Worm (Caenorhabditis elegans) whole organism, L4 larva: ENCODE data around the gene nspg-5.

Source experiments
- D1046.2 ChIP-seq: fragments of 200-800 bp; sonication (Bioruptor generic); IDR thresholded peaks from 2 replicates; pipeline ENCODE4 v1.3.6; 2022; ENCODE audit warnings: missing genetic modification characterization, missing compliant biosample characterization
- F26F4.8 ChIP-seq: fragments of 200-800 bp; sonication (Bioruptor generic); conservative IDR thresholded peaks from 2 replicates; pipeline ENCODE4 v1.3.6; 2022; ENCODE audit warnings: missing genetic modification characterization, missing compliant biosample characterization
- F44E2.7 ChIP-seq: fragments of 200-800 bp; sonication (Bioruptor generic); IDR thresholded peaks from 2 replicates; pipeline ENCODE4 v2.1.2; 2022; ENCODE audit warnings: missing genetic modification characterization, missing compliant biosample characterization
- R02D3.7 ChIP-seq: fragments of 150-350 bp; sonication (generic microtip); optimal IDR thresholded peaks from 3 replicates; lab custom pipeline; 2014; ENCODE audit warnings: missing biosample characterization, missing genetic modification characterization
- T20F7.1 ChIP-seq: fragments of 200-800 bp; sonication (Bioruptor generic); optimal IDR thresholded peaks from 2 replicates; lab custom pipeline; 2018; ENCODE audit warnings: mild to moderate bottlenecking, missing genetic modification characterization, missing compliant biosample characterization
- Y5F2A.4 ChIP-seq: fragments of 200-800 bp; sonication (Bioruptor generic); optimal IDR thresholded peaks from 2 replicates; lab custom pipeline; 2018; ENCODE audit warnings: mild to moderate bottlenecking, missing genetic modification characterization, missing compliant biosample characterization
- Y75B8A.6 ChIP-seq: fragments of 200-800 bp; sonication (Bioruptor generic); IDR thresholded peaks from 2 replicates; pipeline ENCODE4 v1.3.6; 2022; ENCODE audit warnings: missing genetic modification reagents, missing genetic modification characterization, missing compliant biosample characterization
- aha-1 ChIP-seq: fragments of 150-350 bp; peaks from one replicate; lab custom pipeline; 2014; ENCODE audit warnings: missing biosample characterization, missing genetic modification characterization
- ceh-20 ChIP-seq: fragments of 200-800 bp; sonication (Bioruptor generic); IDR thresholded peaks from 2 replicates; pipeline ENCODE4 v1.3.6; 2022; ENCODE audit warnings: missing genetic modification reagents, missing genetic modification characterization, missing compliant biosample characterization
- ceh-28 ChIP-seq: fragments of 150-350 bp; optimal IDR thresholded peaks from 2 replicates; lab custom pipeline; 2014; ENCODE audit warnings: missing biosample characterization, missing genetic modification reagents, missing genetic modification characterization
- ceh-44 ChIP-seq: fragments of 200-800 bp; sonication (Bioruptor generic); IDR thresholded peaks from 2 replicates; pipeline ENCODE4 v1.3.6; 2022; ENCODE audit warnings: missing genetic modification reagents, missing genetic modification characterization, missing compliant biosample characterization
- ceh-62 ChIP-seq: sonication (generic microtip); optimal IDR thresholded peaks from 2 replicates; lab custom pipeline; 2017; ENCODE audit warnings: missing biosample characterization, missing genetic modification characterization
- ctbp-1 ChIP-seq: fragments of 200-800 bp; sonication (Bioruptor generic); IDR thresholded peaks from 2 replicates; pipeline ENCODE4 v1.3.6; 2022; ENCODE audit warnings: missing genetic modification reagents, missing genetic modification characterization, missing compliant biosample characterization
- daf-16 ChIP-seq, 3 experiments: sonication (generic microtip); optimal IDR thresholded peaks; 2 replicates each; lab custom pipeline; 2016 to 2017; ENCODE audit warnings: missing genetic modification characterization in 3 of 3, missing genetic modification reagents in 3 of 3, mild to moderate bottlenecking in 2 of 3, missing compliant biosample characterization in 2 of 3, missing biosample characterization in 1 of 3, moderate library complexity in 1 of 3
- daf-19 ChIP-seq: fragments of 200-800 bp; sonication (Bioruptor generic); conservative IDR thresholded peaks from 2 replicates; pipeline ENCODE4 v1.3.6; 2022; ENCODE audit warnings: missing genetic modification characterization, missing compliant biosample characterization
- daf-8 ChIP-seq: fragments of 200-800 bp; sonication (Bioruptor generic); IDR thresholded peaks from 2 replicates; pipeline ENCODE4 v1.3.6; 2022; ENCODE audit warnings: missing genetic modification characterization, missing compliant biosample characterization
- dmd-6 ChIP-seq: fragments of 200-800 bp; sonication (Bioruptor generic); IDR thresholded peaks from 2 replicates; pipeline ENCODE4 v1.3.6; 2022; ENCODE audit warnings: missing genetic modification reagents, missing genetic modification characterization, missing compliant biosample characterization
- dmd-8 ChIP-seq: fragments of 200-800 bp; sonication (Bioruptor generic); IDR thresholded peaks from 2 replicates; pipeline ENCODE4 v1.3.6; 2022; ENCODE audit warnings: missing genetic modification characterization, missing compliant biosample characterization
- dmd-9 ChIP-seq: fragments of 200-800 bp; sonication (Bioruptor generic); IDR thresholded peaks from 2 replicates; pipeline ENCODE4 v1.3.6; 2022; ENCODE audit warnings: missing genetic modification reagents, missing genetic modification characterization, missing compliant biosample characterization
- dpl-1 ChIP-seq: fragments of 150-350 bp; optimal IDR thresholded peaks from 2 replicates; lab custom pipeline; 2014; ENCODE audit warnings: missing biosample characterization, missing genetic modification reagents, missing genetic modification characterization
- fkh-10 ChIP-seq: fragments of 150-350 bp; optimal IDR thresholded peaks from 2 replicates; lab custom pipeline; 2014; ENCODE audit warnings: missing biosample characterization, missing genetic modification reagents, missing genetic modification characterization
- hif-1 ChIP-seq, 2 experiments: sonication (generic microtip); optimal IDR thresholded peaks; 2 replicates each; lab custom pipeline; 2016 to 2017; ENCODE audit warnings: missing compliant biosample characterization in 2 of 2, missing genetic modification characterization in 2 of 2, missing genetic modification reagents in 2 of 2, missing genotype in 2 of 2, mild to moderate bottlenecking in 1 of 2
- hlh-11 ChIP-seq: fragments of 200-800 bp; sonication (Bioruptor generic); optimal IDR thresholded peaks from 2 replicates; lab custom pipeline; 2018; ENCODE audit warnings: mild to moderate bottlenecking, missing genetic modification characterization, missing compliant biosample characterization
- hmg-1.1 ChIP-seq: fragments of 200-800 bp; sonication (Bioruptor generic); IDR thresholded peaks from 2 replicates; pipeline ENCODE4 v1.3.6; 2022; ENCODE audit warnings: missing genetic modification reagents, missing genetic modification characterization, missing compliant biosample characterization
- lim-7 ChIP-seq: fragments of 200-800 bp; sonication (Bioruptor generic); IDR thresholded peaks from 2 replicates; pipeline ENCODE4 v1.3.6; 2022; ENCODE audit warnings: missing genetic modification characterization, missing compliant biosample characterization
- lin-1 ChIP-seq: fragments of 200-800 bp; sonication (Bioruptor generic); IDR thresholded peaks from 2 replicates; pipeline ENCODE4 v1.3.6; 2022; ENCODE audit warnings: missing genetic modification reagents, missing genetic modification characterization, missing compliant biosample characterization
- lin-15B ChIP-seq: fragments of 150-350 bp; sonication (generic microtip); optimal IDR thresholded peaks from 3 replicates; lab custom pipeline; 2014; ENCODE audit warnings: missing biosample characterization, missing genetic modification characterization
- lin-29 ChIP-seq: fragments of 200-800 bp; sonication (Bioruptor generic); IDR thresholded peaks from 2 replicates; pipeline ENCODE4 v1.3.6; 2022; ENCODE audit warnings: missing genetic modification reagents, missing genetic modification characterization, missing compliant biosample characterization
- lin-39 ChIP-seq: fragments of 150-350 bp; optimal IDR thresholded peaks from 2 replicates; lab custom pipeline; 2014; ENCODE audit warnings: missing biosample characterization, missing genetic modification reagents, missing genetic modification characterization
- mdt-29 ChIP-seq: fragments of 200-800 bp; sonication (Bioruptor generic); IDR thresholded peaks from 2 replicates; pipeline ENCODE4 v1.3.6; 2022; ENCODE audit warnings: missing genetic modification reagents, missing genetic modification characterization, missing compliant biosample characterization
- mep-1 ChIP-seq: fragments of 150-350 bp; sonication (generic microtip); optimal IDR thresholded peaks from 3 replicates; lab custom pipeline; 2014; ENCODE audit warnings: missing biosample characterization, missing genetic modification characterization
- mes-2 ChIP-seq: sonication (generic microtip); optimal IDR thresholded peaks from 2 replicates; lab custom pipeline; 2016; ENCODE audit warnings: missing genotype, mild to moderate bottlenecking, missing genetic modification characterization, missing compliant biosample characterization; ENCODE audit not compliant: poor library complexity, severe bottlenecking
- mxl-2 ChIP-seq: fragments of 200-800 bp; sonication (Bioruptor generic); conservative IDR thresholded peaks from 2 replicates; pipeline ENCODE4 v1.3.6; 2022; ENCODE audit warnings: missing genetic modification reagents, missing genetic modification characterization, missing compliant biosample characterization
- mxl-3 ChIP-seq: fragments of 200-800 bp; sonication (Bioruptor generic); optimal IDR thresholded peaks from 2 replicates; lab custom pipeline; 2018; ENCODE audit warnings: mild to moderate bottlenecking, missing genetic modification characterization, missing compliant biosample characterization
- nhr-102 ChIP-seq: sonication (generic microtip); optimal IDR thresholded peaks from 2 replicates; lab custom pipeline; 2016; ENCODE audit warnings: mild to moderate bottlenecking, missing genetic modification characterization, moderate library complexity, missing compliant biosample characterization
- nhr-11 ChIP-seq: fragments of 150-350 bp; optimal IDR thresholded peaks from 2 replicates; lab custom pipeline; 2014; ENCODE audit warnings: missing biosample characterization, missing genetic modification characterization
- nhr-111 ChIP-seq: fragments of 200-800 bp; sonication (Bioruptor generic); optimal IDR thresholded peaks from 2 replicates; lab custom pipeline; 2018; ENCODE audit warnings: mild to moderate bottlenecking, missing genetic modification characterization, missing compliant biosample characterization
- nhr-25 ChIP-seq: sonication (generic microtip); optimal IDR thresholded peaks from 2 replicates; lab custom pipeline; 2017; ENCODE audit warnings: missing genetic modification characterization, mild to moderate bottlenecking, missing compliant biosample characterization, antibody characterized with exemption, moderate library complexity, borderline replicate concordance; ENCODE audit not compliant: insufficient read depth
- nhr-41 ChIP-seq: fragments of 200-800 bp; sonication (Bioruptor generic); IDR thresholded peaks from 2 replicates; pipeline ENCODE4 v1.3.6; 2022; ENCODE audit warnings: missing genetic modification reagents, missing genetic modification characterization, missing compliant biosample characterization
- pqm-1 ChIP-seq: sonication (generic microtip); optimal IDR thresholded peaks from 2 replicates; lab custom pipeline; 2017; ENCODE audit warnings: missing biosample characterization, missing genetic modification characterization
- rbr-2 ChIP-seq: sonication (generic microtip); optimal IDR thresholded peaks from 2 replicates; lab custom pipeline; 2016; ENCODE audit warnings: missing genotype, missing genetic modification characterization, missing compliant biosample characterization
- sdz-12 ChIP-seq: fragments of 200-800 bp; sonication (Bioruptor generic); optimal IDR thresholded peaks from 2 replicates; lab custom pipeline; 2018; ENCODE audit warnings: mild to moderate bottlenecking, missing genetic modification characterization, missing compliant biosample characterization
- skn-1 ChIP-seq: fragments of 150-350 bp; optimal IDR thresholded peaks from 2 replicates; lab custom pipeline; 2014; ENCODE audit warnings: missing biosample characterization, missing genetic modification characterization
- tra-1 ChIP-seq: fragments of 200-800 bp; sonication (Bioruptor generic); IDR thresholded peaks from 2 replicates; pipeline ENCODE4 v1.3.6; 2022; ENCODE audit warnings: missing genetic modification reagents, missing genetic modification characterization, missing compliant biosample characterization
- unc-130 ChIP-seq: sonication (generic microtip); optimal IDR thresholded peaks from 2 replicates; lab custom pipeline; 2016; ENCODE audit warnings: missing genetic modification reagents, missing genetic modification characterization, missing compliant biosample characterization
- unc-39 ChIP-seq: sonication (generic microtip); optimal IDR thresholded peaks from 2 replicates; lab custom pipeline; 2017; ENCODE audit warnings: missing biosample characterization, missing genetic modification characterization
- unc-62 ChIP-seq, 3 experiments: fragments of 150-350 bp in 1 of 3; sonication (generic microtip); optimal IDR thresholded peaks in 2 of 3; peaks in 1 of 3; 1 replicate in 1 of 3; 2 replicates in 2 of 3; lab custom pipeline; 2014 to 2017; ENCODE audit warnings: missing biosample characterization in 3 of 3, missing genetic modification characterization in 3 of 3, missing genetic modification reagents in 3 of 3, missing genotype in 1 of 3
- zag-1 ChIP-seq: fragments of 150-350 bp; optimal IDR thresholded peaks from 2 replicates; lab custom pipeline; 2014; ENCODE audit warnings: missing biosample characterization, missing genetic modification characterization
- zfp-2 ChIP-seq: sonication (generic microtip); optimal IDR thresholded peaks from 2 replicates; lab custom pipeline; 2016; ENCODE audit warnings: mild to moderate bottlenecking, missing genetic modification characterization, missing compliant biosample characterization
- ztf-7 ChIP-seq: fragments of 150-350 bp; optimal IDR thresholded peaks from 2 replicates; lab custom pipeline; 2014; ENCODE audit warnings: missing biosample characterization, missing genetic modification characterization

Gene nspg-5

ce11 chrX:3023552-3024183 is 41.9 kb downstream of the nspg-5 start:
- TF ChIP-seq ctbp-1 (GFP tag; lab: Robert Waterston, UW) = no peak
- TF ChIP-seq nhr-11 = no peak
- no peak for TF ChIP-seq fkh-10
- TF ChIP-seq D1046.2 (GFP tag; lab: Robert Waterston, UW) = no peak
- no peak for TF ChIP-seq mdt-29 (GFP tag; lab: Robert Waterston, UW)
- no peak for TF ChIP-seq T20F7.1
- no peak for TF ChIP-seq ceh-20 (GFP tag; lab: Robert Waterston, UW)
- no peak for TF ChIP-seq F26F4.8 (GFP tag; lab: Robert Waterston, UW)
- no peak for TF ChIP-seq sdz-12 (GFP tag; lab: Kevin White, UChicago)
- no peak for TF ChIP-seq dmd-9 (GFP tag; lab: Robert Waterston, UW)
- TF ChIP-seq mxl-2 (GFP tag; lab: Robert Waterston, UW) = no peak
- TF ChIP-seq daf-16 (GFP tag; optimal IDR thresholded peaks at IDR 0.05; lab: Kevin White, UChicago) = no peak
- TF ChIP-seq daf-16 (tag; optimal IDR thresholded peaks at IDR 0.05; lab: Kevin White, UChicago) = no peak
- TF ChIP-seq skn-1 (tag; lab: Kevin White, UChicago) = no peak
- TF ChIP-seq ceh-28 (tag; lab: Kevin White, UChicago) = no peak
- TF ChIP-seq lim-7 (GFP tag; lab: Robert Waterston, UW) = no peak
- TF ChIP-seq daf-8 (GFP tag; lab: Robert Waterston, UW) = no peak
- TF ChIP-seq zfp-2 (tag; lab: Kevin White, UChicago) = no peak
- TF ChIP-seq pqm-1 (tag; lab: Kevin White, UChicago) = no peak
- TF ChIP-seq unc-130 = no peak
- no peak for TF ChIP-seq lin-39 (tag; lab: Kevin White, UChicago)
- TF ChIP-seq hmg-1.1 (GFP tag; lab: Robert Waterston, UW) = 0 out of 2 replicates have a peak, but pooled peaks have one; percentile 21
- peak in 1 of 2 experiments; percentile 68 for TF ChIP-seq unc-62 (GFP tag; optimal IDR thresholded peaks at IDR 0.05 in 1 of 2; lab: Kevin White, UChicago)
- TF ChIP-seq unc-62 (tag; optimal IDR thresholded peaks at IDR 0.05; lab: Kevin White, UChicago) = no peak
- TF ChIP-seq nhr-102 (tag; lab: Kevin White, UChicago) = no peak
- no peak for TF ChIP-seq ztf-7 (tag; lab: Kevin White, UChicago)
- peak; percentile 48 for TF ChIP-seq aha-1 (tag; lab: Kevin White, UChicago)
- no peak for TF ChIP-seq unc-39 (tag; lab: Kevin White, UChicago)
- TF ChIP-seq ceh-62 (tag; lab: Kevin White, UChicago) = no peak
- TF ChIP-seq zag-1 (tag; lab: Kevin White, UChicago) = no peak
- peak; percentile 4 for TF ChIP-seq mep-1 (tag; lab: Kevin White, UChicago)
- no peak for TF ChIP-seq F44E2.7 (GFP tag; lab: Robert Waterston, UW)
- TF ChIP-seq Y5F2A.4 (GFP tag; lab: Kevin White, UChicago) = no peak
- no peak for TF ChIP-seq dmd-6 (GFP tag; lab: Robert Waterston, UW)
- no peak for TF ChIP-seq rbr-2 (tag; lab: Kevin White, UChicago)
- TF ChIP-seq dpl-1 (GFP tag; lab: Kevin White, UChicago) = no peak
- peak in 1 of 2 experiments; percentile 50 for TF ChIP-seq hif-1 (tag; optimal IDR thresholded peaks at IDR 0.05; lab: Kevin White, UChicago)
- no peak for TF ChIP-seq lin-15B (tag; lab: Kevin White, UChicago)
- TF ChIP-seq lin-29 (GFP tag; lab: Robert Waterston, UW) = no peak
- TF ChIP-seq Y75B8A.6 = no peak
- no peak for TF ChIP-seq nhr-41 (GFP tag; lab: Robert Waterston, UW)
- TF ChIP-seq mes-2 = no peak
- TF ChIP-seq daf-19 (GFP tag; lab: Robert Waterston, UW) = no peak
- no peak for TF ChIP-seq tra-1 (GFP tag; lab: Robert Waterston, UW)
- TF ChIP-seq nhr-111 (GFP tag; lab: Kevin White, UChicago) = no peak
- TF ChIP-seq nhr-25 (tag; lab: Kevin White, UChicago) = no peak
- no peak for TF ChIP-seq R02D3.7
- TF ChIP-seq lin-1 (GFP tag; lab: Robert Waterston, UW) = no peak
- TF ChIP-seq dmd-8 (GFP tag; lab: Robert Waterston, UW) = no peak
- TF ChIP-seq ceh-44 = no peak
- peak; percentile 26 for TF ChIP-seq mxl-3 (GFP tag; lab: Kevin White, UChicago)
- TF ChIP-seq hlh-11 (tag; lab: Kevin White, UChicago) = peak; percentile 53
